Worm (Caenorhabditis elegans): ENCODE data around the gene T01D1.4.

Gene T01D1.4

DNA sequence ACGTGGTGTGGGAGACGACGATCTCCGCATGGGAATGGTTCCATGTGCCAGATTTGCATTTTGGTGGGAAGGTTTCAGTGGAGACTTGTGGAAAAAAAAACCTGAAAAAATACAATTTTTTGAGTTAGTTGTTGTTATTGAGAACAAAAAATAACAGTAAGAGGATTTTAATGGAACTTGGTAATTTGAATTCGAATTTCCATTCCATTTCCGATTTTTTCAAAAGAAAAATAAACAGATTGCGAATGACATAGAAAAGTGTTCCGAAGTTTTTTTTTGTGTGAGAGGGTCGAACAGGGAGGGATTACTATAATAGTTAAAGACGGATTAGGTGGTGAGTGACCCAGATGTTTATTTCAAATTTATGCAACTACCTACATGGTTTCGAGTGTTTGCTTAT lies at the start of gene T01D1.4:
T01D1.4 (minus strand) TSS at position 101 of the 400 bp plus-strand sequence.
- TF ChIP-seq F49E8.2 (tag; optimal IDR thresholded peaks at IDR 0.05; ENCODE audit: borderline replicate concordance) (no peak), cey-2 (tag; optimal IDR thresholded peaks at IDR 0.05; ENCODE audit: borderline replicate concordance, insufficient read depth) (no peak), madf-5 (GFP tag; IDR thresholded peaks at IDR 0.05) (no peak), T20F7.1 (GFP tag; optimal IDR thresholded peaks at IDR 0.05) (no peak), hif-1 (tag; optimal IDR thresholded peaks at IDR 0.05) (no peak), zip-2 (tag; optimal IDR thresholded peaks at IDR 0.05) (no peak), madf-9 (GFP tag; conservative IDR thresholded peaks at IDR 0.05) (no peak), nhr-77 (tag; optimal IDR thresholded peaks at IDR 0.05) (no peak), vab-7 (GFP tag; IDR thresholded peaks at IDR 0.05) (no peak), daf-16 (GFP tag; optimal IDR thresholded peaks at IDR 0.05) (no peak), daf-16 (tag; optimal IDR thresholded peaks at IDR 0.05) (no peak), nhr-111 (GFP tag; optimal IDR thresholded peaks at IDR 0.05) (no peak), unc-62 (GFP tag; optimal IDR thresholded peaks at IDR 0.05 in 1 of 2) (no peak), unc-62 (tag; optimal IDR thresholded peaks at IDR 0.05) (no peak), mxl-2 (GFP tag; conservative IDR thresholded peaks at IDR 0.05) (no peak), zag-1 (tag; optimal IDR thresholded peaks at IDR 0.05) (no peak), T26A8.4 (GFP tag; IDR thresholded peaks at IDR 0.05) (no peak), dmd-9 (GFP tag; IDR thresholded peaks at IDR 0.05) (no peak), snpc-1.2 (GFP tag; IDR thresholded peaks at IDR 0.05) (no peak), nhr-48 (tag; optimal IDR thresholded peaks at IDR 0.05) (no peak), Y75B8A.6 (GFP tag; IDR thresholded peaks at IDR 0.05) (no peak), snpc-4 (tag; optimal IDR thresholded peaks at IDR 0.05) (no peak)

DNA sequence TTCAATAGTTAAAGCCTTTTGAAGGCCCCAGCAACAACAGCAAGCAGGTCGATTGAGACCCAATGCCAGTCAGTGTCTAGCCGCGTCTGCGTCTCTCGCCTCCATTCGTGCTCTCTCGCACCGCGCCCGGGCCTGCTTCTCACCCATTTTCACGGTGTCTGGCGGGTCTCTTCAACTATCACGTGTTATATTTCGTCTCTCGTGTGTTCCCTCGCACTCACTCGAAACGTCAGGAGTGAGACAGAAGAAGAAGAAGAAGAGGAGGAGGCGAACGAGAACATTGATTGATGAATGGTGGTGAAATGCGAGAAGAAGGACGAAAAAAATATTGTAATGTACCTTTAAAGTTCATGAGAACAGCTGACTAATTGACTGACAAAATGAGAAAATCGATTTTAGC lies 42.3 kb upstream of the T01D1.4 start:
- TF ChIP-seq lir-3 (tag; optimal IDR thresholded peaks at IDR 0.05) (no peak), snpc-1.2 (GFP tag; IDR thresholded peaks at IDR 0.05) (0 out of 2 replicates have a peak, but pooled peaks have one; percentile 8), dmd-6 (GFP tag; IDR thresholded peaks at IDR 0.05) (peak; percentile 72), lim-7 (GFP tag; IDR thresholded peaks at IDR 0.05) (no peak; the same call in 1 of the 2 replicates), nhr-77 (tag; optimal IDR thresholded peaks at IDR 0.05) (peak; percentile 14), nhr-10 (tag; optimal IDR thresholded peaks at IDR 0.05) (peak; percentile 58), nhr-76 (tag; optimal IDR thresholded peaks at IDR 0.05) (no peak), set-16 (GFP tag; IDR thresholded peaks at IDR 0.05) (peak; percentile 86), nhr-6 (tag; optimal IDR thresholded peaks at IDR 0.05) (peak; percentile 68), attf-4 (tag; optimal IDR thresholded peaks at IDR 0.05) (no peak), php-3 (GFP tag; IDR thresholded peaks at IDR 0.05) (no peak), unc-130 (GFP tag; optimal IDR thresholded peaks at IDR 0.05) (no peak), lin-1 (GFP tag; IDR thresholded peaks at IDR 0.05) (0 out of 2 replicates have a peak, but pooled peaks have one; percentile 41), vab-7 (GFP tag; IDR thresholded peaks at IDR 0.05) (no peak), hlh-11 (tag; optimal IDR thresholded peaks at IDR 0.05) (peak; percentile 91), unc-62 (GFP tag; optimal IDR thresholded peaks at IDR 0.05 in 1 of 2) (peak in 1 of 2 experiments; percentile 98), unc-62 (tag; optimal IDR thresholded peaks at IDR 0.05) (no peak), hmg-1.1 (GFP tag; IDR thresholded peaks at IDR 0.05) (peak; percentile 91), lin-38 (GFP tag; IDR thresholded peaks at IDR 0.05) (peak; percentile 74), dpl-1 (GFP tag; optimal IDR thresholded peaks at IDR 0.05) (peak; percentile 73), pqm-1 (tag; optimal IDR thresholded peaks at IDR 0.05) (no peak), nhr-111 (GFP tag; optimal IDR thresholded peaks at IDR 0.05) (no peak), aly-2 (tag; optimal IDR thresholded peaks at IDR 0.05) (no peak), zip-11 (GFP tag; IDR thresholded peaks at IDR 0.05) (no peak), F26F4.8 (GFP tag; conservative IDR thresholded peaks at IDR 0.05) (no peak), snpc-4 (tag; optimal IDR thresholded peaks at IDR 0.05) (no peak), ceh-44 (GFP tag; IDR thresholded peaks at IDR 0.05) (no peak), mes-2 (tag; optimal IDR thresholded peaks at IDR 0.05; ENCODE audit: poor library complexity, severe bottlenecking) (peak; percentile 64), nhr-42 (GFP tag; IDR thresholded peaks at IDR 0.05) (no peak), zip-2 (tag; optimal IDR thresholded peaks at IDR 0.05) (no peak), nhr-25 (tag; optimal IDR thresholded peaks at IDR 0.05; ENCODE audit: borderline replicate concordance, insufficient read depth) (peak; percentile 68), jun-1 (tag; optimal IDR thresholded peaks at IDR 0.05) (peak; percentile 47), lin-13 (GFP tag; optimal IDR thresholded peaks at IDR 0.05) (peak; percentile 60), dve-1 (tag; optimal IDR thresholded peaks at IDR 0.05; ENCODE audit: insufficient read depth) (peak; percentile 84), lin-15B (tag; optimal IDR thresholded peaks at IDR 0.05) (no peak), daf-19 (GFP tag; conservative IDR thresholded peaks at IDR 0.05) (no peak)
